Worm (Caenorhabditis elegans): ENCODE data around the gene R05G6.3.

DNA sequence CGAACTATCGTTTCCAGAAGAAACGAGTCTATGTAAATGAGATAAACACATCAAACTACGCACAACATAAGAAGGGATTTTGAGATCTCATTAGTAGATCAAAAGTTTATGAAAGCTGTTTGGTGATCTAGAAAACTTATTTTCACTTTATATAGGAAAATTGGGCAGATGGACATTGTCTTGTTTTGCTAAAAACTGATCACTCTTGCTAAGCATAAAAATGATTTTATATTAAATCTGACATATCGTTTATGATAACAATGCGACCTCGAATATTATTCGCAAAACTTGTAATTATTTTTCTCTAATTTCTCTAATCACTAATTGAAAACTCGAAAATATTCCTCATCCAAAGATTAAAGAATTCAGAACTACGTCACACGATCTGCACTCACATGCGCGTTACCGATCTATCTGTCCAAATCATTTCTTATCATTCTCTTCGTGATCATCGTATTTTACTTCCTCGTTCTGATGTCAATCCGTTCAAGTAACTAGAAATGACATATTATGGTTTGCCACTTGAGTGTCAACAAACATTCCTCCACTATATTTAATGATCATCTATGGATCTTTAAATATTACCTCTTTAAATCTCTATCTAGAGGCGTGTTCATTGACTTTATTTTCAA is 46.5 kb upstream of the R05G6.3 start, which contains the start of gene F55G1.7:
- TF ChIP-seq ets-4 (GFP tag; optimal IDR thresholded peaks at IDR 0.05): no peak
- TF ChIP-seq F49E8.2 (tag; optimal IDR thresholded peaks at IDR 0.05; ENCODE audit: insufficient read depth): no peak
- no peak for TF ChIP-seq tbx-9 (tag; optimal IDR thresholded peaks at IDR 0.05; ENCODE audit: borderline replicate concordance)
- TF ChIP-seq somi-1 (GFP tag; optimal IDR thresholded peaks at IDR 0.05): no peak
- TF ChIP-seq dpl-1 (GFP tag; optimal IDR thresholded peaks at IDR 0.05): no peak
- TF ChIP-seq ztf-26 (tag; optimal IDR thresholded peaks at IDR 0.05): no peak
- TF ChIP-seq efl-1 (GFP tag; optimal IDR thresholded peaks at IDR 0.05): no peak
- no peak for TF ChIP-seq ama-1 (optimal IDR thresholded peaks at IDR 0.05)
- TF ChIP-seq ama-1 (GFP tag; optimal IDR thresholded peaks at IDR 0.05): no peak
